Fruit fly (Drosophila melanogaster): ENCODE measurements around the gene CG9691.

CG9691 gene

DNA sequence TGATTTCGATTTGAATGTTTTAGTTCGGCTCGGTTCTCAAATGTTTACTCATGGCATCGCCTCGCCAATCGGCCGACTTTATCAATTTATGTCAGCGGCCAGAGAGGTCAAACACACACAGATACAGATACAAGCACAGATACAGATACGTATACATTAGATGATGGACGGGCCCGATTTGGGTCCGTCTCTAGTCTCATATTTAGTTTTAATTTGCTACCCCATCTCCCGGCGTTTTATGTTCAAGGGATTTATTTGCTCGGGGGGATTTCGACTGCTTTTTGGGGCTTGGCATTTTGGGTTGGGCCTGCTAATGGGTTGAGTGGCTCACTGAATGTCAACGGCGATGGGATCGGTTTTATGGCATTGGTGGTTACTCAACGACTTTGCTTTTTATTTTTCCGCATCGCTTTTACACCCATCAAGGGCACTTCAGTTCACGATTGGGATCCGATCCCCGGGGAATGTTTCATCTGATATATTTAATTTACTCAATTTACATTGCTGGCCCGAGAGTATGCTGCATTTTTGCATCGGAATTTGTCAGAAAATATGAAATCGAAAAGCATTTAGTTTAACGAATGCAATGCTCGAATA, 48.2 kb downstream of the CG9691 start:
- TF ChIP-seq Hr96 (GFP tag; optimal IDR thresholded peaks at IDR 0.05) (no peak), bab1 (GFP tag; optimal IDR thresholded peaks at IDR 0.05) (no peak), CG7045 (GFP tag; optimal IDR thresholded peaks at IDR 0.05) (no peak), CG11617 (GFP tag; optimal IDR thresholded peaks at IDR 0.05) (no peak), Clk (GFP tag; optimal IDR thresholded peaks at IDR 0.05) (no peak), Crg-1 (GFP tag; optimal IDR thresholded peaks at IDR 0.05) (no peak), kay (GFP tag; ENCODE audit: borderline replicate concordance) (no peak), CG12768 (GFP tag; optimal IDR thresholded peaks at IDR 0.05) (no peak), CG1620 (GFP tag; optimal IDR thresholded peaks at IDR 0.05) (no peak), toe (GFP tag; optimal IDR thresholded peaks at IDR 0.05) (no peak), CG14711 (tag; optimal IDR thresholded peaks at IDR 0.05) (no peak), cic (GFP tag; optimal IDR thresholded peaks at IDR 0.05) (no peak), CG33017 (tag; optimal IDR thresholded peaks at IDR 0.05) (no peak), Mnt (GFP tag; optimal IDR thresholded peaks at IDR 0.05) (no peak), ovo (GFP tag; optimal IDR thresholded peaks at IDR 0.05) (no peak), CG5204 (GFP tag; optimal IDR thresholded peaks at IDR 0.05) (no peak), CG7101 (tag; optimal IDR thresholded peaks at IDR 0.05) (no peak)
